Worm (Caenorhabditis elegans) whole organism, mixed stage, embryonic: ENCODE data around the gene dao-2.

Source experiments
- M03D4.4 ChIP-seq: sonication (generic microtip); optimal IDR thresholded peaks from 2 replicates; lab custom pipeline; 2017; ENCODE audit warnings: mild to moderate bottlenecking, missing genetic modification characterization, missing compliant biosample characterization
- bed-3 ChIP-seq: fragments of 200-800 bp; sonication (Bioruptor generic); optimal IDR thresholded peaks from 3 replicates; lab custom pipeline; 2018; ENCODE audit warnings: mild to moderate bottlenecking, missing genetic modification characterization, moderate library complexity, missing compliant biosample characterization
- blmp-1 ChIP-seq: fragments of 150-350 bp; optimal IDR thresholded peaks from 2 replicates; lab custom pipeline; 2014; ENCODE audit warnings: missing biosample characterization, missing genetic modification characterization
- ceh-39 ChIP-seq: fragments of 150-350 bp; optimal IDR thresholded peaks from 2 replicates; lab custom pipeline; 2014; ENCODE audit warnings: missing biosample characterization, missing genetic modification characterization
- ceh-43 ChIP-seq: fragments of 200-800 bp; sonication (Bioruptor generic); optimal IDR thresholded peaks from 2 replicates; lab custom pipeline; 2018; ENCODE audit warnings: mild to moderate bottlenecking, missing genetic modification characterization, moderate library complexity, missing compliant biosample characterization
- ceh-83 ChIP-seq: fragments of 200-800 bp; sonication (Bioruptor generic); optimal IDR thresholded peaks from 2 replicates; lab custom pipeline; 2018; ENCODE audit warnings: mild to moderate bottlenecking, missing genetic modification characterization, missing compliant biosample characterization
- cnd-1 ChIP-seq: fragments of 200-800 bp; sonication (Bioruptor generic); optimal IDR thresholded peaks from 2 replicates; lab custom pipeline; 2018; ENCODE audit warnings: mild to moderate bottlenecking, missing genetic modification characterization, missing compliant biosample characterization
- drap-1 ChIP-seq: fragments of 200-800 bp; sonication (Bioruptor generic); optimal IDR thresholded peaks from 3 replicates; lab custom pipeline; 2018; ENCODE audit warnings: mild to moderate bottlenecking, missing genetic modification characterization, missing compliant biosample characterization
- elt-1 ChIP-seq: sonication (generic microtip); optimal IDR thresholded peaks from 2 replicates; lab custom pipeline; 2017; ENCODE audit warnings: missing genetic modification characterization, mild to moderate bottlenecking, missing compliant biosample characterization, antibody characterized with exemption, moderate library complexity, borderline replicate concordance; ENCODE audit not compliant: insufficient read depth
- elt-3 ChIP-seq: fragments of 150-350 bp; optimal IDR thresholded peaks from 2 replicates; lab custom pipeline; 2014; ENCODE audit warnings: missing biosample characterization, missing genetic modification characterization
- ham-2 ChIP-seq: fragments of 200-800 bp; sonication (Bioruptor generic); optimal IDR thresholded peaks from 2 replicates; lab custom pipeline; 2018; ENCODE audit warnings: mild to moderate bottlenecking, missing genetic modification characterization, missing compliant biosample characterization
- hlh-1 ChIP-seq: fragments of 150-350 bp; optimal IDR thresholded peaks from 2 replicates; lab custom pipeline; 2014; ENCODE audit warnings: missing biosample characterization, missing genetic modification reagents, missing genetic modification characterization
- lin-13 ChIP-seq: fragments of 150-350 bp; optimal IDR thresholded peaks from 2 replicates; lab custom pipeline; 2014; ENCODE audit warnings: missing biosample characterization, missing genetic modification characterization
- lsy-2 ChIP-seq: fragments of 150-350 bp; optimal IDR thresholded peaks from 2 replicates; lab custom pipeline; 2014; ENCODE audit warnings: missing biosample characterization, missing genetic modification characterization
- mab-5 ChIP-seq: fragments of 150-350 bp; optimal IDR thresholded peaks from 2 replicates; lab custom pipeline; 2014; ENCODE audit warnings: missing biosample characterization, missing genetic modification characterization
- mep-1 ChIP-seq: fragments of 150-350 bp; optimal IDR thresholded peaks from 2 replicates; lab custom pipeline; 2017; ENCODE audit warnings: missing biosample characterization, missing genetic modification reagents, missing genetic modification characterization, inconsistent platforms
- mls-2 ChIP-seq: sonication (generic microtip); optimal IDR thresholded peaks from 2 replicates; lab custom pipeline; 2016; ENCODE audit warnings: mild to moderate bottlenecking, missing genetic modification characterization, moderate library complexity, missing compliant biosample characterization
- nhr-12 ChIP-seq: fragments of 150-350 bp; optimal IDR thresholded peaks from 2 replicates; lab custom pipeline; 2014; ENCODE audit warnings: missing biosample characterization, missing genetic modification characterization
- nhr-2 ChIP-seq: fragments of 150-350 bp; optimal IDR thresholded peaks from 2 replicates; lab custom pipeline; 2014; ENCODE audit warnings: missing biosample characterization, missing genetic modification characterization
- nhr-237 ChIP-seq: fragments of 150-350 bp; optimal IDR thresholded peaks from 2 replicates; lab custom pipeline; 2014; ENCODE audit warnings: missing biosample characterization, missing genetic modification characterization
- nhr-28 ChIP-seq: fragments of 150-350 bp; optimal IDR thresholded peaks from 2 replicates; lab custom pipeline; 2014; ENCODE audit warnings: missing biosample characterization, missing genetic modification characterization
- snpc-4 ChIP-seq: fragments of 150-350 bp; optimal IDR thresholded peaks from 2 replicates; lab custom pipeline; 2014; ENCODE audit warnings: missing biosample characterization, missing genetic modification characterization
- sptf-1 ChIP-seq: sonication (generic microtip); optimal IDR thresholded peaks from 2 replicates; lab custom pipeline; 2017; ENCODE audit warnings: mild to moderate bottlenecking, missing genetic modification characterization, moderate library complexity, missing compliant biosample characterization
- tbx-8 ChIP-seq: fragments of 200-800 bp; sonication (Bioruptor generic); optimal IDR thresholded peaks from 2 replicates; lab custom pipeline; 2018; ENCODE audit warnings: mild to moderate bottlenecking, missing genetic modification characterization, moderate library complexity, missing compliant biosample characterization
- unc-120 ChIP-seq: sonication (generic microtip); optimal IDR thresholded peaks from 2 replicates; lab custom pipeline; 2017; ENCODE audit warnings: missing genetic modification characterization, missing compliant biosample characterization; ENCODE audit not compliant: poor library complexity, severe bottlenecking
- unc-62 ChIP-seq: fragments of 150-350 bp; optimal IDR thresholded peaks from 2 replicates; lab custom pipeline; 2014; ENCODE audit warnings: missing biosample characterization, missing genetic modification reagents, missing genetic modification characterization
- ztf-11 ChIP-seq: fragments of 150-350 bp; optimal IDR thresholded peaks from 2 replicates; lab custom pipeline; 2014; ENCODE audit warnings: missing biosample characterization, missing genetic modification characterization

dao-2 gene

ce11 chrII:4557487-4557886 is 5.3 kb upstream of the dao-2 start, which contains the start of gene M03A1.3:
Gene M03A1.3, plus strand, starts transcription at chrII:4557787.
- TF ChIP-seq elt-3 (tag; lab: Kevin White, UChicago) (no peak), drap-1 (GFP tag; lab: Kevin White, UChicago) (no peak)

- no peak for TF ChIP-seq ceh-83
- no peak for TF ChIP-seq nhr-2 (tag; lab: Kevin White, UChicago)
- peak; percentile 61 for TF ChIP-seq elt-1 (tag; lab: Kevin White, UChicago)
- TF ChIP-seq bed-3 (GFP tag; lab: Kevin White, UChicago): no peak
- no peak for TF ChIP-seq unc-120 (tag; lab: Kevin White, UChicago)
- no peak for TF ChIP-seq nhr-237
These were observed 2.7 kb upstream of the dao-2 start, which contains the start of gene M03A1.8 for ce11 chrII:4560068-4560467. Gene M03A1.8, plus strand, starts transcription at chrII:4560336.

ce11 chrII:4565205-4565604 is 2.5 kb downstream of the dao-2 start:
- TF ChIP-seq snpc-4 (tag; lab: Kevin White, UChicago) (no peak), elt-1 (tag; lab: Kevin White, UChicago) (no peak), ceh-39 (no peak), unc-62 (no peak), ceh-43 (GFP tag; lab: Kevin White, UChicago) (no peak), hlh-1 (tag; lab: Kevin White, UChicago) (no peak), tbx-8 (GFP tag; lab: Kevin White, UChicago) (no peak), unc-120 (tag; lab: Kevin White, UChicago) (no peak), blmp-1 (tag; lab: Kevin White, UChicago) (no peak), cnd-1 (tag; lab: Kevin White, UChicago) (no peak), nhr-12 (no peak), ham-2 (GFP tag; lab: Kevin White, UChicago) (no peak), mab-5 (tag; lab: Kevin White, UChicago) (no peak), bed-3 (GFP tag; lab: Kevin White, UChicago) (no peak), M03D4.4 (tag; lab: Kevin White, UChicago) (no peak), ztf-11 (tag; lab: Kevin White, UChicago) (no peak), elt-3 (tag; lab: Kevin White, UChicago) (no peak), nhr-28 (tag; lab: Kevin White, UChicago) (no peak)

ce11 chrII:4566237-4566636 is 3.5 kb downstream of the dao-2 start:
- no peak for TF ChIP-seq nhr-2 (tag; lab: Kevin White, UChicago)
- no peak for TF ChIP-seq nhr-12
- no peak for TF ChIP-seq ceh-83
- no peak for TF ChIP-seq lsy-2 (tag; lab: Kevin White, UChicago)
- TF ChIP-seq mep-1 (tag; lab: Kevin White, UChicago): no peak
- no peak for TF ChIP-seq lin-13 (tag; lab: Kevin White, UChicago)
- TF ChIP-seq unc-62: no peak
- no peak for TF ChIP-seq M03D4.4 (tag; lab: Kevin White, UChicago)
- TF ChIP-seq mls-2 (tag; lab: Kevin White, UChicago): no peak
- no peak for TF ChIP-seq mab-5 (tag; lab: Kevin White, UChicago)
- TF ChIP-seq elt-1 (tag; lab: Kevin White, UChicago): no peak
- no peak for TF ChIP-seq tbx-8 (GFP tag; lab: Kevin White, UChicago)
- TF ChIP-seq hlh-1 (tag; lab: Kevin White, UChicago): no peak
- TF ChIP-seq blmp-1 (tag; lab: Kevin White, UChicago): no peak
- no peak for TF ChIP-seq nhr-237
- no peak for TF ChIP-seq ceh-43 (GFP tag; lab: Kevin White, UChicago)

- TF ChIP-seq hlh-1 (tag; lab: Kevin White, UChicago) (peak; percentile 66), mab-5 (tag; lab: Kevin White, UChicago) (no peak), mep-1 (tag; lab: Kevin White, UChicago) (peak; percentile 6), unc-120 (tag; lab: Kevin White, UChicago) (peak; percentile 54), snpc-4 (tag; lab: Kevin White, UChicago) (no peak), sptf-1 (tag; lab: Kevin White, UChicago) (peak; percentile 31), nhr-2 (tag; lab: Kevin White, UChicago) (peak; percentile 2), cnd-1 (tag; lab: Kevin White, UChicago) (peak; percentile 13)
These were observed 8.4 kb downstream of the dao-2 start for ce11 chrII:4571112-4571511.

- TF ChIP-seq mep-1 (tag; lab: Kevin White, UChicago) (no peak), ceh-83 (no peak), drap-1 (GFP tag; lab: Kevin White, UChicago) (no peak), nhr-237 (no peak), nhr-2 (tag; lab: Kevin White, UChicago) (no peak), blmp-1 (tag; lab: Kevin White, UChicago) (no peak), mls-2 (tag; lab: Kevin White, UChicago) (no peak), hlh-1 (tag; lab: Kevin White, UChicago) (no peak), ham-2 (GFP tag; lab: Kevin White, UChicago) (no peak), bed-3 (GFP tag; lab: Kevin White, UChicago) (no peak), ceh-39 (no peak)
These were observed 9.1 kb downstream of the dao-2 start, which contains the start of gene vab-1 for ce11 chrII:4571868-4572267. Gene vab-1, plus strand, starts transcription at chrII:4572000.
